Worm (Caenorhabditis elegans) whole organism, young adult: Measurements from ENCODE around the gene col-111.

Experiments used
- C17E4.6 ChIP-seq: fragments of 200-800 bp; sonication (Bioruptor generic); IDR thresholded peaks from 2 replicates; pipeline ENCODE4 v1.3.6; 2022; ENCODE audit warnings: missing genetic modification reagents, missing genetic modification characterization, missing compliant biosample characterization
- F23B12.7 ChIP-seq: sonication (generic microtip); optimal IDR thresholded peaks from 2 replicates; lab custom pipeline; 2017; ENCODE audit warnings: missing genetic modification characterization, mild to moderate bottlenecking, missing compliant biosample characterization, antibody characterized with exemption, moderate library complexity; ENCODE audit not compliant: insufficient read depth
- F37B4.10 ChIP-seq: fragments of 200-800 bp; sonication (Bioruptor generic); IDR thresholded peaks from 2 replicates; pipeline ENCODE4 v1.3.6; 2022; ENCODE audit warnings: missing genetic modification characterization, missing compliant biosample characterization
- F55B11.4 ChIP-seq: sonication (generic microtip); optimal IDR thresholded peaks from 2 replicates; lab custom pipeline; 2016; ENCODE audit warnings: missing compliant biosample characterization, missing genetic modification characterization, borderline replicate concordance; ENCODE audit not compliant: insufficient read depth
- Y53F4B.3 ChIP-seq: fragments of 200-800 bp; sonication (Bioruptor generic); IDR thresholded peaks from 2 replicates; pipeline ENCODE4 v1.3.6; 2022; ENCODE audit warnings: missing genetic modification reagents, missing genetic modification characterization, missing compliant biosample characterization
- Y56A3A.18 ChIP-seq: fragments of 200-800 bp; sonication (Bioruptor generic); IDR thresholded peaks from 2 replicates; pipeline ENCODE4 v1.3.6; 2022; ENCODE audit warnings: missing genetic modification reagents, missing genetic modification characterization, missing compliant biosample characterization
- aptf-2 ChIP-seq: fragments of 200-800 bp; sonication (Bioruptor generic); conservative IDR thresholded peaks from 2 replicates; pipeline ENCODE4 v1.3.6; 2022; ENCODE audit warnings: missing genetic modification reagents, missing genetic modification characterization, missing compliant biosample characterization
- atf-7 ChIP-seq: sonication (generic microtip); optimal IDR thresholded peaks from 2 replicates; lab custom pipeline; 2017; ENCODE audit warnings: mild to moderate bottlenecking, missing genetic modification characterization, missing compliant biosample characterization
- ccch-3 ChIP-seq: fragments of 200-800 bp; sonication (Bioruptor generic); optimal IDR thresholded peaks from 2 replicates; lab custom pipeline; 2018; ENCODE audit warnings: mild to moderate bottlenecking, missing genetic modification characterization, missing compliant biosample characterization
- cebp-2 ChIP-seq: fragments of 200-800 bp; sonication (Bioruptor generic); IDR thresholded peaks from 2 replicates; pipeline ENCODE4 v1.3.6; 2022; ENCODE audit warnings: missing genetic modification characterization, missing compliant biosample characterization
- ceh-58 ChIP-seq: fragments of 200-800 bp; sonication (Bioruptor generic); IDR thresholded peaks from 2 replicates; pipeline ENCODE4 v1.3.6; 2022; ENCODE audit warnings: missing genetic modification characterization, missing compliant biosample characterization
- chd-7 ChIP-seq: sonication (generic microtip); optimal IDR thresholded peaks from 2 replicates; lab custom pipeline; 2016; ENCODE audit warnings: mild to moderate bottlenecking, missing genetic modification characterization, moderate library complexity, missing compliant biosample characterization
- dox-1 ChIP-seq: fragments of 200-800 bp; sonication (Bioruptor generic); IDR thresholded peaks from 2 replicates; pipeline ENCODE4 v1.3.6; 2022; ENCODE audit warnings: missing genetic modification reagents, missing genetic modification characterization, missing compliant biosample characterization
- dpl-1 ChIP-seq: fragments of 150-350 bp; optimal IDR thresholded peaks from 2 replicates; lab custom pipeline; 2014; ENCODE audit warnings: missing biosample characterization, missing genetic modification reagents, missing genetic modification characterization
- egrh-3 ChIP-seq: fragments of 200-800 bp; sonication (Bioruptor generic); IDR thresholded peaks from 2 replicates; pipeline ENCODE4 v1.3.6; 2022; ENCODE audit warnings: missing genetic modification reagents, missing genetic modification characterization, missing compliant biosample characterization
- ekl-4 ChIP-seq: fragments of 200-800 bp; sonication (Bioruptor generic); IDR thresholded peaks from 2 replicates; pipeline ENCODE4 v1.3.6; 2022; ENCODE audit warnings: missing genetic modification reagents, missing genetic modification characterization, missing compliant biosample characterization
- fkh-3 ChIP-seq: sonication (generic microtip); optimal IDR thresholded peaks from 2 replicates; lab custom pipeline; 2016; ENCODE audit warnings: mild to moderate bottlenecking, missing genetic modification characterization, missing compliant biosample characterization
- hlh-26 ChIP-seq: fragments of 200-800 bp; sonication (Bioruptor generic); conservative IDR thresholded peaks from 2 replicates; pipeline ENCODE4 v1.3.6; 2022; ENCODE audit warnings: missing genetic modification reagents, missing genetic modification characterization, missing compliant biosample characterization
- lin-26 ChIP-seq: fragments of 200-800 bp; sonication (Bioruptor generic); IDR thresholded peaks from 2 replicates; pipeline ENCODE4 v1.3.6; 2022; ENCODE audit warnings: missing genetic modification reagents, missing genetic modification characterization, missing compliant biosample characterization
- lsl-1 ChIP-seq: fragments of 200-800 bp; sonication (Bioruptor generic); optimal IDR thresholded peaks from 2 replicates; lab custom pipeline; 2018; ENCODE audit warnings: mild to moderate bottlenecking, missing genetic modification characterization, moderate library complexity, missing compliant biosample characterization
- madf-3 ChIP-seq: fragments of 200-800 bp; sonication (Bioruptor generic); IDR thresholded peaks from 2 replicates; pipeline ENCODE4 v1.3.6; 2022; ENCODE audit warnings: missing genetic modification reagents, missing genetic modification characterization, missing compliant biosample characterization
- mcd-1 ChIP-seq: fragments of 200-800 bp; sonication (Bioruptor generic); IDR thresholded peaks from 2 replicates; pipeline ENCODE4 v1.3.6; 2022; ENCODE audit warnings: missing genetic modification reagents, missing genetic modification characterization, missing compliant biosample characterization
- mxl-1 ChIP-seq: sonication (generic microtip); optimal IDR thresholded peaks from 2 replicates; lab custom pipeline; 2016; ENCODE audit warnings: missing genetic modification characterization, missing compliant biosample characterization
- nfya-2 ChIP-seq: fragments of 200-800 bp; sonication (Bioruptor generic); IDR thresholded peaks from 2 replicates; pipeline ENCODE4 v1.3.6; 2022; ENCODE audit warnings: missing genetic modification reagents, missing genetic modification characterization, missing compliant biosample characterization
- nfyb-1 ChIP-seq: fragments of 200-800 bp; sonication (Bioruptor generic); IDR thresholded peaks from 2 replicates; pipeline ENCODE4 v1.3.6; 2022; ENCODE audit warnings: missing genetic modification reagents, missing genetic modification characterization, missing compliant biosample characterization
- nhr-80 ChIP-seq: sonication (generic microtip); optimal IDR thresholded peaks from 2 replicates; lab custom pipeline; 2016; ENCODE audit warnings: missing genetic modification characterization, missing compliant biosample characterization
- pha-4 ChIP-seq: fragments of 150-350 bp; sonication (generic microtip); optimal IDR thresholded peaks from 2 replicates; lab custom pipeline; 2014; ENCODE audit warnings: missing biosample characterization, missing genetic modification reagents, missing genetic modification characterization
- snpc-1.1 ChIP-seq: sonication (generic microtip); optimal IDR thresholded peaks from 2 replicates; lab custom pipeline; 2017; ENCODE audit warnings: missing genetic modification characterization, mild to moderate bottlenecking, missing compliant biosample characterization, antibody characterized with exemption, moderate library complexity, missing genotype, missing genetic modification reagents; ENCODE audit not compliant: insufficient read depth
- snpc-4 ChIP-seq, 5 experiments: fragments of 150-350 bp in 1 of 5; sonication (generic microtip) in 4 of 5; optimal IDR thresholded peaks; 2 replicates each; lab custom pipeline; 2014 to 2018; ENCODE audit warnings: missing genetic modification characterization in 5 of 5, missing biosample characterization in 3 of 5, antibody characterized with exemption in 2 of 5, mild to moderate bottlenecking in 2 of 5, missing compliant biosample characterization in 2 of 5, missing genotype in 2 of 5, moderate library complexity in 2 of 5, missing genetic modification reagents in 1 of 5
- somi-1 ChIP-seq: fragments of 200-800 bp; sonication (Bioruptor generic); optimal IDR thresholded peaks from 2 replicates; lab custom pipeline; 2018; ENCODE audit warnings: mild to moderate bottlenecking, missing genetic modification characterization, missing compliant biosample characterization
- sptf-2 ChIP-seq: fragments of 200-800 bp; sonication (Bioruptor generic); optimal IDR thresholded peaks from 2 replicates; lab custom pipeline; 2018; ENCODE audit warnings: mild to moderate bottlenecking, missing genetic modification characterization, missing compliant biosample characterization
- tbx-9 ChIP-seq: sonication (generic microtip); optimal IDR thresholded peaks from 2 replicates; lab custom pipeline; 2016; ENCODE audit warnings: borderline replicate concordance, missing genetic modification characterization, inconsistent platforms, missing compliant biosample characterization
- xnd-1 ChIP-seq: sonication (generic microtip); optimal IDR thresholded peaks from 2 replicates; lab custom pipeline; 2016; ENCODE audit warnings: missing genotype, missing genetic modification reagents, missing genetic modification characterization, missing compliant biosample characterization
- zfh-2 ChIP-seq: fragments of 200-800 bp; sonication (Bioruptor generic); conservative IDR thresholded peaks from 2 replicates; pipeline ENCODE4 v1.3.6; 2022; ENCODE audit warnings: missing genetic modification reagents, missing genetic modification characterization, missing compliant biosample characterization
- ztf-22 ChIP-seq: fragments of 200-800 bp; sonication (Bioruptor generic); optimal IDR thresholded peaks from 2 replicates; lab custom pipeline; 2018; ENCODE audit warnings: mild to moderate bottlenecking, missing genetic modification characterization, moderate library complexity, missing compliant biosample characterization
- ztf-25 ChIP-seq: fragments of 200-800 bp; sonication (Bioruptor generic); IDR thresholded peaks from 2 replicates; pipeline ENCODE4 v1.3.6; 2022; ENCODE audit warnings: missing genetic modification reagents, missing genetic modification characterization, missing compliant biosample characterization
- ztf-26 ChIP-seq: sonication (generic microtip); optimal IDR thresholded peaks from 2 replicates; lab custom pipeline; 2017; ENCODE audit warnings: missing genetic modification characterization, missing compliant biosample characterization
- ztf-28 ChIP-seq: fragments of 200-800 bp; sonication (Bioruptor generic); IDR thresholded peaks from 2 replicates; pipeline ENCODE4 v1.3.6; 2022; ENCODE audit warnings: missing genetic modification reagents, missing genetic modification characterization, missing compliant biosample characterization

The col-111 gene

DNA sequence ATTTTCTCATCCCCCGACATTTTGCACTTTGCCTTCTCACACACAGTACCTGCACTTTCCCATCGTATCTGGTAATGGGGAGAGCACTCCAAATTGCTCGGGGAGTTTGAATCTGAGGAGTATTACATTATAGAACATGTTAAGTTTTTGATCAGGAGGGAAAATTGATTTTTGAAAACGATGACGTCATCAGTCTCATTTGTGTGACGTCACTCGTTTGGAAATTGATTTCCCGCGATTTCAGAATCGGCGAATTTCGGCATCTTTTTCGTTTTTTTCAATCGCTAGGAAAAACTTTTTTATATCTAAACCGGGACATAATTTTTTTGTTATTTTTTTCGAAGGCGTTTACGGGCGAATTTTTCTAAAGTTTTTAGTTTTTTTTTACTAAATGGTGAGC, 15.6 kb upstream of the col-111 start:
- TF ChIP-seq snpc-1.1 (tag; lab: Kevin White, UChicago) (no peak), aptf-2 (GFP tag; lab: Robert Waterston, UW) (no peak), lin-26 (no peak), ceh-58 (no peak), Y53F4B.3 (GFP tag; lab: Robert Waterston, UW) (no peak), chd-7 (tag; lab: Kevin White, UChicago) (no peak)

DNA sequence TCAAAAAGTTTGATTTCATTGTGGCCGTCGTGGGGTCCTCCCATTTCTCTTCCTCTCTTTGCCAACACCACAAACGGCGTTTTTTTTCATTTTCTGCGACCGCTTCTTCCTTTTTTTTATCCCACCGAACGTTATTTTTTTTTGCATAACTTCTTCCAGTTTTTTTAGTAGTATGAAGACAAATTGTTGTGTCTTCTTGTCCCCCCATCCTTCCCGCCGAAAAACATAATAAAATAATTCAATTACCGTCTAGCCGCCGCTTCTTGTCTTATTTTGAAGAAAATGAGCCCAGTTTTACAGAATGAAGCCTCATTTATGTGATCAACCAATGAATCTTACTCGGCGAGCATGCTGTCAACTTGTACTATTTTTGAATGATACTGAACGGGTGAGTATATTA, 11.5 kb upstream of the col-111 start, which contains the start of gene F29B9.12:
Gene F29B9.12, plus strand, starts transcription at position 301 of the 400 bp plus-strand sequence.
- TF ChIP-seq tbx-9 (tag; lab: Kevin White, UChicago) (no peak), mxl-1 (no peak), hlh-26 (no peak), ccch-3 (GFP tag; lab: Kevin White, UChicago) (no peak), somi-1 (GFP tag; lab: Kevin White, UChicago) (no peak), zfh-2 (no peak), atf-7 (tag; lab: Kevin White, UChicago) (no peak), ztf-26 (tag; lab: Kevin White, UChicago) (no peak), sptf-2 (GFP tag; lab: Kevin White, UChicago) (no peak), C17E4.6 (GFP tag; lab: Robert Waterston, UW) (no peak), Y56A3A.18 (no peak), snpc-4 (GFP tag; optimal IDR thresholded peaks at IDR 0.05; lab: Kevin White, UChicago) (no peak), snpc-4 (tag; optimal IDR thresholded peaks at IDR 0.05; lab: Kevin White, UChicago) (no peak), nhr-80 (tag; lab: Kevin White, UChicago) (no peak), pha-4 (tag; lab: Kevin White, UChicago) (no peak), snpc-1.1 (tag; lab: Kevin White, UChicago) (no peak), ztf-25 (GFP tag; lab: Robert Waterston, UW) (no peak), cebp-2 (no peak)
- TF ChIP-seq, all 124 proteins: peak for 0

DNA sequence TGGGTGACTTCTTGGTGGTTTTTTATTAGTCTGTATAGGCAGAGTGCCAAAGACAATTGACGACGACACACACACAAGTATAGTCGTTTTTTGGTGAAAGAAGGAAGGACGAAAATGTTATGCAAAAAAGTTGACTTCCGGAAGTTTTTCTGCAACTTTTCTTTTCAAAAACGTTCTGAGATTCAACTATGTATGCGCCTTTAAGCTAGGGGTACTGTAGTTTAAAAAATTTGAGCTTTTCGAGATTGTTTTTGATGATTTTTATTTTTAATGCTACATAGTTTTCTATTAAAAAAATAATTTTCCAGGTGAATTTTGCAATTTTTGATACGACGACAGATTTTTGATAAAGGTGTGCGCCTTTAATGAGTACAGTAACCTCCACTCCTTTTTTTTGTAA, 10.1 kb upstream of the col-111 start:
- TF ChIP-seq lsl-1 (GFP tag; lab: Kevin White, UChicago) (peak; percentile 53), xnd-1 (tag; lab: Kevin White, UChicago) (peak; percentile 54), fkh-3 (tag; lab: Kevin White, UChicago) (no peak)

DNA sequence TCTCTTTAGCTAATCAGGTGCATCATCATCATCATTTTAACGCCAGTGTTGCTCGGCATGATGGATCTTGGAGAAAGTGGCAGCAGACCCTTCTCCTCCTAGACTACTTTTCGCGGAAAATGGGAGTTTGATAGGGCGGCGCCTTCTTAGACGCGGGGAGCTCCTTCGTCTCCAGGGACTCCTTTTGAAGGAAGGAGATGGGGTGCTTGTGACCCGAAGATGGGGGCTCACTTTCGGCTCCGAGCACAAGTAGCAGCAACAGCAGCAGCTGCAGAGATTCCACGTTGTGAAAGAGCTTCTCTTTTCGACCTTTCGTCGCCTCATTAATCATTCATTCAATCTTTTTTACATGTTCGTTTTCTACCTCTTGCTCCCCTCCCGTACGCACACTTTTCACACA, 9.6 kb upstream of the col-111 start:
- no peak for TF ChIP-seq F23B12.7
- 0 out of 2 replicates have a peak, but pooled peaks have one; percentile 8 for TF ChIP-seq madf-3
- TF ChIP-seq mcd-1, result peak; percentile 31; the same call in 1 of the 2 replicates
- TF ChIP-seq ztf-22 (GFP tag; lab: Kevin White, UChicago), result no peak
- TF ChIP-seq egrh-3 (GFP tag; lab: Robert Waterston, UW), result peak; percentile 72
- TF ChIP-seq dox-1 (GFP tag; lab: Robert Waterston, UW), result 0 out of 2 replicates have a peak, but pooled peaks have one; percentile 11
- 0 out of 2 replicates have a peak, but pooled peaks have one; percentile 32 for TF ChIP-seq ztf-28 (GFP tag; lab: Robert Waterston, UW)
- TF ChIP-seq nfyb-1, result 0 out of 2 replicates have a peak, but pooled peaks have one; percentile 25
- TF ChIP-seq F37B4.10, result 0 out of 2 replicates have a peak, but pooled peaks have one; percentile 53
- TF ChIP-seq ekl-4 (GFP tag; lab: Robert Waterston, UW), result no peak
- no peak for TF ChIP-seq F55B11.4 (tag; lab: Kevin White, UChicago)
- TF ChIP-seq zfh-2, result peak; percentile 81
- TF ChIP-seq lin-26, result 0 out of 2 replicates have a peak, but pooled peaks have one; percentile 44
- TF ChIP-seq nfya-2 (GFP tag; lab: Robert Waterston, UW), result no peak
- no peak for TF ChIP-seq Y53F4B.3 (GFP tag; lab: Robert Waterston, UW)
- TF ChIP-seq tbx-9 (tag; lab: Kevin White, UChicago), result no peak
- no peak for TF ChIP-seq dpl-1 (GFP tag; lab: Kevin White, UChicago)
